Worm (Caenorhabditis elegans) whole organism, young adult: Measurements from ENCODE around the gene W02D7.5.

Experiments
- C17E4.6 ChIP-seq: fragments of 200-800 bp; sonication (Bioruptor generic); IDR thresholded peaks from 2 replicates; pipeline ENCODE4 v1.3.6; 2022; ENCODE audit warnings: missing genetic modification reagents, missing genetic modification characterization, missing compliant biosample characterization
- F33H1.4 ChIP-seq: fragments of 200-800 bp; sonication (Bioruptor generic); IDR thresholded peaks from 2 replicates; pipeline ENCODE4 v1.3.6; 2022; ENCODE audit warnings: missing genetic modification reagents, missing genetic modification characterization, missing compliant biosample characterization
- F49E8.2 ChIP-seq: sonication (generic microtip); optimal IDR thresholded peaks from 3 replicates; lab custom pipeline; 2017; ENCODE audit warnings: missing genetic modification characterization, mild to moderate bottlenecking, missing compliant biosample characterization, antibody characterized with exemption, moderate library complexity; ENCODE audit not compliant: insufficient read depth
- F52B5.7 ChIP-seq: sonication (generic microtip); optimal IDR thresholded peaks from 2 replicates; lab custom pipeline; 2016; ENCODE audit warnings: mild to moderate bottlenecking, missing genetic modification characterization, missing compliant biosample characterization
- F57A8.1 ChIP-seq: fragments of 200-800 bp; sonication (Bioruptor generic); optimal IDR thresholded peaks from 2 replicates; lab custom pipeline; 2018; ENCODE audit warnings: mild to moderate bottlenecking, missing genetic modification characterization, moderate library complexity, missing compliant biosample characterization
- F57C9.4 ChIP-seq: sonication (generic microtip); optimal IDR thresholded peaks from 2 replicates; lab custom pipeline; 2017; ENCODE audit warnings: mild to moderate bottlenecking, missing genetic modification characterization, missing compliant biosample characterization
- T26A5.8 ChIP-seq: sonication (generic microtip); optimal IDR thresholded peaks from 2 replicates; lab custom pipeline; 2016; ENCODE audit warnings: missing genetic modification characterization, missing compliant biosample characterization
- Y67H2A.10 ChIP-seq: fragments of 200-800 bp; sonication (Bioruptor generic); conservative IDR thresholded peaks from 2 replicates; pipeline ENCODE4 v1.3.6; 2022; ENCODE audit warnings: missing genetic modification reagents, missing genetic modification characterization, missing compliant biosample characterization
- ama-1 ChIP-seq, 3 experiments: fragments of 150-350 bp in 1 of 3; sonication (generic microtip) in 2 of 3; optimal IDR thresholded peaks; 2 replicates each; lab custom pipeline; 2014 to 2018; ENCODE audit warnings: missing biosample characterization in 2 of 3, missing genetic modification characterization in 2 of 3, missing genetic modification reagents in 2 of 3
- aptf-2 ChIP-seq: fragments of 200-800 bp; sonication (Bioruptor generic); conservative IDR thresholded peaks from 2 replicates; pipeline ENCODE4 v1.3.6; 2022; ENCODE audit warnings: missing genetic modification reagents, missing genetic modification characterization, missing compliant biosample characterization
- atf-7 ChIP-seq: sonication (generic microtip); optimal IDR thresholded peaks from 2 replicates; lab custom pipeline; 2017; ENCODE audit warnings: mild to moderate bottlenecking, missing genetic modification characterization, missing compliant biosample characterization
- attf-3 ChIP-seq: fragments of 200-800 bp; sonication (Bioruptor generic); conservative IDR thresholded peaks from 2 replicates; pipeline ENCODE4 v1.3.6; 2022; ENCODE audit warnings: missing genetic modification reagents, missing genetic modification characterization, missing compliant biosample characterization
- attf-6 ChIP-seq: fragments of 200-800 bp; sonication (Bioruptor generic); IDR thresholded peaks from 2 replicates; pipeline ENCODE4 v1.3.6; 2022; ENCODE audit warnings: missing genetic modification reagents, missing genetic modification characterization, missing compliant biosample characterization
- bed-1 ChIP-seq: fragments of 200-800 bp; sonication (Bioruptor generic); IDR thresholded peaks from 2 replicates; pipeline ENCODE4 v1.3.6; 2022; ENCODE audit warnings: missing genetic modification reagents, missing genetic modification characterization, missing compliant biosample characterization
- ceh-100 ChIP-seq: fragments of 200-800 bp; sonication (Bioruptor generic); IDR thresholded peaks from 2 replicates; pipeline ENCODE4 v1.3.6; 2022; ENCODE audit warnings: missing genetic modification reagents, missing genetic modification characterization, missing compliant biosample characterization
- ceh-40 ChIP-seq: fragments of 200-800 bp; sonication (Bioruptor generic); IDR thresholded peaks from 2 replicates; pipeline ENCODE4 v1.3.6; 2022; ENCODE audit warnings: missing genetic modification characterization, missing compliant biosample characterization
- ceh-58 ChIP-seq: fragments of 200-800 bp; sonication (Bioruptor generic); IDR thresholded peaks from 2 replicates; pipeline ENCODE4 v1.3.6; 2022; ENCODE audit warnings: missing genetic modification characterization, missing compliant biosample characterization
- ceh-79 ChIP-seq: sonication (generic microtip); optimal IDR thresholded peaks from 2 replicates; lab custom pipeline; 2017; ENCODE audit warnings: mild to moderate bottlenecking, missing genetic modification characterization, missing compliant biosample characterization
- ceh-91 ChIP-seq: fragments of 200-800 bp; sonication (Bioruptor generic); IDR thresholded peaks from 2 replicates; pipeline ENCODE4 v1.3.6; 2022; ENCODE audit warnings: missing genetic modification reagents, missing genetic modification characterization, missing compliant biosample characterization
- chd-7 ChIP-seq: sonication (generic microtip); optimal IDR thresholded peaks from 2 replicates; lab custom pipeline; 2016; ENCODE audit warnings: mild to moderate bottlenecking, missing genetic modification characterization, moderate library complexity, missing compliant biosample characterization
- efl-1 ChIP-seq: fragments of 150-350 bp; optimal IDR thresholded peaks from 2 replicates; lab custom pipeline; 2014; ENCODE audit warnings: missing biosample characterization, missing genetic modification reagents, missing genetic modification characterization
- fkh-3 ChIP-seq: sonication (generic microtip); optimal IDR thresholded peaks from 2 replicates; lab custom pipeline; 2016; ENCODE audit warnings: mild to moderate bottlenecking, missing genetic modification characterization, missing compliant biosample characterization
- gei-17 ChIP-seq: fragments of 200-800 bp; sonication (Bioruptor generic); optimal IDR thresholded peaks from 2 replicates; lab custom pipeline; 2018; ENCODE audit warnings: mild to moderate bottlenecking, missing genetic modification characterization, missing compliant biosample characterization
- lag-1 ChIP-seq: fragments of 200-800 bp; sonication (Bioruptor generic); IDR thresholded peaks from 2 replicates; pipeline ENCODE4 v1.3.6; 2022; ENCODE audit warnings: missing genetic modification reagents, missing genetic modification characterization, missing compliant biosample characterization
- lin-26 ChIP-seq: fragments of 200-800 bp; sonication (Bioruptor generic); IDR thresholded peaks from 2 replicates; pipeline ENCODE4 v1.3.6; 2022; ENCODE audit warnings: missing genetic modification reagents, missing genetic modification characterization, missing compliant biosample characterization
- lin-35 ChIP-seq, 3 experiments: fragments of 150-350 bp in 2 of 3; sonication (generic microtip) in 1 of 3; optimal IDR thresholded peaks; 2 replicates each; lab custom pipeline; 2014 to 2018; ENCODE audit warnings: missing biosample characterization in 3 of 3, missing genetic modification characterization in 3 of 3, missing genetic modification reagents in 3 of 3
- madf-10 ChIP-seq: sonication (generic microtip); optimal IDR thresholded peaks from 2 replicates; lab custom pipeline; 2016; ENCODE audit warnings: mild to moderate bottlenecking, missing genetic modification characterization, missing compliant biosample characterization
- mes-4 ChIP-seq: sonication (generic microtip); optimal IDR thresholded peaks from 2 replicates; lab custom pipeline; 2016; ENCODE audit warnings: missing genotype, missing genetic modification characterization, missing compliant biosample characterization
- nfya-2 ChIP-seq: fragments of 200-800 bp; sonication (Bioruptor generic); IDR thresholded peaks from 2 replicates; pipeline ENCODE4 v1.3.6; 2022; ENCODE audit warnings: missing genetic modification reagents, missing genetic modification characterization, missing compliant biosample characterization
- nhr-120 ChIP-seq: fragments of 200-800 bp; sonication (Bioruptor generic); IDR thresholded peaks from 2 replicates; pipeline ENCODE4 v1.3.6; 2022; ENCODE audit warnings: missing genetic modification characterization, missing compliant biosample characterization
- nhr-179 ChIP-seq: sonication (generic microtip); optimal IDR thresholded peaks from 2 replicates; lab custom pipeline; 2016; ENCODE audit warnings: mild to moderate bottlenecking, missing genetic modification characterization, missing compliant biosample characterization
- nhr-80 ChIP-seq: sonication (generic microtip); optimal IDR thresholded peaks from 2 replicates; lab custom pipeline; 2016; ENCODE audit warnings: missing genetic modification characterization, missing compliant biosample characterization
- pbrm-1 ChIP-seq: fragments of 200-800 bp; sonication (Bioruptor generic); IDR thresholded peaks from 2 replicates; pipeline ENCODE4 v1.3.6; 2022; ENCODE audit warnings: missing genetic modification reagents, missing genetic modification characterization, missing compliant biosample characterization
- pha-4 ChIP-seq: fragments of 150-350 bp; sonication (generic microtip); optimal IDR thresholded peaks from 2 replicates; lab custom pipeline; 2014; ENCODE audit warnings: missing biosample characterization, missing genetic modification reagents, missing genetic modification characterization
- rcor-1 ChIP-seq: fragments of 200-800 bp; sonication (Bioruptor generic); IDR thresholded peaks from 2 replicates; pipeline ENCODE4 v1.3.6; 2022; ENCODE audit warnings: missing genetic modification reagents, missing genetic modification characterization, missing compliant biosample characterization
- rec-8 ChIP-seq, 2 experiments: sonication (generic microtip); optimal IDR thresholded peaks; 2 replicates each; lab custom pipeline; 2016; ENCODE audit warnings: mild to moderate bottlenecking in 2 of 2, missing genetic modification characterization in 2 of 2, missing genetic modification reagents in 2 of 2, missing genotype in 2 of 2, missing biosample characterization in 1 of 2, missing compliant biosample characterization in 1 of 2, moderate library complexity in 1 of 2
- sdz-38 ChIP-seq: sonication (generic microtip); optimal IDR thresholded peaks from 2 replicates; lab custom pipeline; 2016; ENCODE audit warnings: missing genotype, missing genetic modification characterization, missing compliant biosample characterization
- snpc-3.4 ChIP-seq: sonication (generic microtip); optimal IDR thresholded peaks from 2 replicates; lab custom pipeline; 2017; ENCODE audit warnings: missing genetic modification characterization, mild to moderate bottlenecking, missing compliant biosample characterization, antibody characterized with exemption, moderate library complexity, missing genotype, missing genetic modification reagents
- zim-3 ChIP-seq: sonication (generic microtip); optimal IDR thresholded peaks from 2 replicates; lab custom pipeline; 2017; ENCODE audit warnings: mild to moderate bottlenecking, missing genetic modification characterization, moderate library complexity, missing compliant biosample characterization

Gene W02D7.5

ce11 chrV:8300935-8301535, 2.0 kb upstream of the W02D7.5 start, which contains the start of gene W02D7.6 (continued):
- no peak for TF ChIP-seq bed-1 (GFP tag; lab: Robert Waterston, UW)
- TF ChIP-seq gei-17 (GFP tag; lab: Kevin White, UChicago), result no peak
- TF ChIP-seq fkh-3 (tag; lab: Kevin White, UChicago), result no peak
- no peak for TF ChIP-seq nfya-2
- no peak; the same call in 1 of the 2 replicates for TF ChIP-seq rcor-1
- no peak for TF ChIP-seq chd-7 (tag; lab: Kevin White, UChicago)
- TF ChIP-seq pbrm-1 (GFP tag; lab: Robert Waterston, UW), result peak; percentile 53; the same call in 1 of the 2 replicates
- TF ChIP-seq T26A5.8 (tag; lab: Kevin White, UChicago), result no peak
- no peak for TF ChIP-seq F49E8.2
- TF ChIP-seq Y67H2A.10 (GFP tag; lab: Robert Waterston, UW), result no peak
- TF ChIP-seq pha-4 (tag; lab: Kevin White, UChicago), result no peak
- no peak for TF ChIP-seq ceh-91
- TF ChIP-seq ceh-100, result no peak
- no peak for TF ChIP-seq C17E4.6 (GFP tag; lab: Robert Waterston, UW)

ce11 chrV:8297504-8297903, 1.5 kb downstream of the W02D7.5 start, which contains the start of gene W02D7.4:
Gene W02D7.4 (minus strand): TSS chrV:8297604.
- TF ChIP-seq ceh-58 (GFP tag; lab: Robert Waterston, UW) (no peak), Y67H2A.10 (GFP tag; lab: Robert Waterston, UW) (no peak), attf-6 (GFP tag; lab: Robert Waterston, UW) (no peak), lin-26 (GFP tag; lab: Robert Waterston, UW) (no peak), ceh-79 (tag; lab: Kevin White, UChicago) (no peak), nhr-80 (tag; lab: Kevin White, UChicago) (peak; percentile 33)
- TF ChIP-seq, all 124 proteins: peak for 1

- TF ChIP-seq lin-35 (GFP tag; optimal IDR thresholded peaks at IDR 0.05; lab: Kevin White, UChicago), result no peak
- no peak for TF ChIP-seq F57A8.1 (GFP tag; lab: Kevin White, UChicago)
- no peak for TF ChIP-seq nhr-120 (GFP tag; lab: Robert Waterston, UW)
- TF ChIP-seq ceh-40 (GFP tag; lab: Robert Waterston, UW), result no peak
- no peak for TF ChIP-seq nfya-2
- TF ChIP-seq attf-3 (GFP tag; lab: Robert Waterston, UW), result no peak
- no peak for TF ChIP-seq lag-1
- TF ChIP-seq F33H1.4 (GFP tag; lab: Robert Waterston, UW), result no peak
- TF ChIP-seq ceh-58 (GFP tag; lab: Robert Waterston, UW), result no peak
- no peak for TF ChIP-seq sdz-38
- no peak for TF ChIP-seq chd-7 (tag; lab: Kevin White, UChicago)
- TF ChIP-seq atf-7 (tag; lab: Kevin White, UChicago), result no peak
- TF ChIP-seq aptf-2 (GFP tag; lab: Robert Waterston, UW), result no peak
- TF ChIP-seq F57C9.4 (tag; lab: Kevin White, UChicago), result no peak
- TF ChIP-seq F52B5.7, result no peak
- TF ChIP-seq zim-3 (tag; lab: Kevin White, UChicago), result no peak
- no peak for TF ChIP-seq snpc-3.4 (tag; lab: Kevin White, UChicago)
Measured at ce11 chrV:8295866-8296265, 3.2 kb downstream of the W02D7.5 start, which contains the start of gene smex-1. Gene smex-1 (minus strand): TSS chrV:8295966.

ce11 chrV:8291764-8292163, 7.3 kb downstream of the W02D7.5 start, which contains the start of gene srg-33:
Gene srg-33 (plus strand): TSS chrV:8292064.
- no peak for TF ChIP-seq nhr-179 (tag; lab: Kevin White, UChicago)
- TF ChIP-seq attf-6 (GFP tag; lab: Robert Waterston, UW), result no peak
- TF ChIP-seq rec-8 (tag; optimal IDR thresholded peaks at IDR 0.05; lab: Kevin White, UChicago), result no peak
- no peak for TF ChIP-seq lin-26 (GFP tag; lab: Robert Waterston, UW)
- TF ChIP-seq mes-4 (tag; lab: Kevin White, UChicago), result no peak
- TF ChIP-seq madf-10 (tag; lab: Kevin White, UChicago), result no peak
- TF ChIP-seq efl-1, result no peak
- TF ChIP-seq rcor-1, result no peak
- TF ChIP-seq ama-1 (optimal IDR thresholded peaks at IDR 0.05; lab: Kevin White, UChicago), result no peak
- no peak for TF ChIP-seq ama-1 (GFP tag; optimal IDR thresholded peaks at IDR 0.05; lab: Kevin White, UChicago)
